Worm (Caenorhabditis elegans) whole organism, late embryonic: ENCODE results near the gene smg-3.

Source experiments
- C08G9.2 ChIP-seq: sonication (generic microtip); optimal IDR thresholded peaks from 2 replicates; lab custom pipeline; 2016; ENCODE audit warnings: mild to moderate bottlenecking, missing genetic modification characterization, moderate library complexity, missing compliant biosample characterization
- F13H6.1 ChIP-seq: sonication (generic microtip); optimal IDR thresholded peaks from 2 replicates; lab custom pipeline; 2016; ENCODE audit warnings: missing genetic modification characterization, missing compliant biosample characterization
- K09A11.1 ChIP-seq: sonication (generic microtip); optimal IDR thresholded peaks from 2 replicates; lab custom pipeline; 2017; ENCODE audit warnings: antibody characterized with exemption, mild to moderate bottlenecking, missing genetic modification characterization, missing compliant biosample characterization; ENCODE audit not compliant: insufficient read depth
- ceh-14 ChIP-seq: sonication (generic microtip); optimal IDR thresholded peaks from 2 replicates; lab custom pipeline; 2016; ENCODE audit warnings: missing genotype, missing genetic modification characterization, missing compliant biosample characterization
- ceh-19 ChIP-seq: fragments of 200-800 bp; sonication (Bioruptor generic); optimal IDR thresholded peaks from 2 replicates; lab custom pipeline; 2018; ENCODE audit warnings: mild to moderate bottlenecking, missing genetic modification characterization, missing compliant biosample characterization
- ceh-2 ChIP-seq: sonication (generic microtip); optimal IDR thresholded peaks from 2 replicates; lab custom pipeline; 2016; ENCODE audit warnings: missing genotype, missing genetic modification characterization, missing compliant biosample characterization
- ceh-24 ChIP-seq: sonication (generic microtip); optimal IDR thresholded peaks from 2 replicates; lab custom pipeline; 2016; ENCODE audit warnings: mild to moderate bottlenecking, missing genetic modification characterization, missing compliant biosample characterization
- ceh-30 ChIP-seq: fragments of 150-350 bp; optimal IDR thresholded peaks from 2 replicates; lab custom pipeline; 2014; ENCODE audit warnings: missing biosample characterization, missing genetic modification characterization
- ceh-34 ChIP-seq: sonication (generic microtip); optimal IDR thresholded peaks from 2 replicates; lab custom pipeline; 2016; ENCODE audit warnings: mild to moderate bottlenecking, missing genetic modification characterization, missing compliant biosample characterization
- che-1 ChIP-seq: sonication (generic microtip); optimal IDR thresholded peaks from 2 replicates; lab custom pipeline; 2016; ENCODE audit warnings: mild to moderate bottlenecking, missing genetic modification characterization, missing compliant biosample characterization
- dve-1 ChIP-seq: sonication (generic microtip); optimal IDR thresholded peaks from 2 replicates; lab custom pipeline; 2017; ENCODE audit warnings: antibody characterized with exemption, mild to moderate bottlenecking, missing genetic modification characterization, missing compliant biosample characterization
- elt-4 ChIP-seq: sonication (generic microtip); optimal IDR thresholded peaks from 2 replicates; lab custom pipeline; 2016; ENCODE audit warnings: missing genetic modification characterization, missing compliant biosample characterization
- fkh-6 ChIP-seq: sonication (generic microtip); optimal IDR thresholded peaks from 2 replicates; lab custom pipeline; 2016; ENCODE audit warnings: missing genetic modification characterization, missing compliant biosample characterization
- gmeb-2 ChIP-seq: sonication (generic microtip); optimal IDR thresholded peaks from 2 replicates; lab custom pipeline; 2016; ENCODE audit warnings: missing genetic modification characterization, inconsistent platforms, missing compliant biosample characterization
- hlh-13 ChIP-seq: fragments of 200-800 bp; sonication (Bioruptor generic); optimal IDR thresholded peaks from 2 replicates; lab custom pipeline; 2018; ENCODE audit warnings: mild to moderate bottlenecking, missing genetic modification characterization, missing compliant biosample characterization
- hlh-30 ChIP-seq: sonication (generic microtip); optimal IDR thresholded peaks from 2 replicates; lab custom pipeline; 2017; ENCODE audit warnings: antibody characterized with exemption, missing genetic modification characterization, missing compliant biosample characterization; ENCODE audit not compliant: insufficient read depth
- mec-3 ChIP-seq: sonication (generic microtip); optimal IDR thresholded peaks from 2 replicates; lab custom pipeline; 2016; ENCODE audit warnings: borderline replicate concordance, missing genetic modification characterization, missing compliant biosample characterization
- nfya-1 ChIP-seq: sonication (generic microtip); optimal IDR thresholded peaks from 2 replicates; lab custom pipeline; 2017; ENCODE audit warnings: missing genetic modification characterization, mild to moderate bottlenecking, missing compliant biosample characterization, antibody characterized with exemption, moderate library complexity
- npax-4 ChIP-seq: sonication (generic microtip); optimal IDR thresholded peaks from 2 replicates; lab custom pipeline; 2016; ENCODE audit warnings: missing genetic modification characterization, missing compliant biosample characterization
- odd-2 ChIP-seq: sonication (generic microtip); optimal IDR thresholded peaks from 2 replicates; lab custom pipeline; 2017; ENCODE audit warnings: antibody characterized with exemption, mild to moderate bottlenecking, missing genetic modification characterization, missing compliant biosample characterization
- pat-9 ChIP-seq: fragments of 200-800 bp; sonication (Bioruptor generic); optimal IDR thresholded peaks from 2 replicates; lab custom pipeline; 2018; ENCODE audit warnings: mild to moderate bottlenecking, missing genetic modification characterization, moderate library complexity, missing compliant biosample characterization
- pax-1 ChIP-seq: fragments of 150-350 bp; optimal IDR thresholded peaks from 2 replicates; lab custom pipeline; 2014; ENCODE audit warnings: missing biosample characterization, missing genetic modification characterization
- pqm-1 ChIP-seq: sonication (generic microtip); optimal IDR thresholded peaks from 2 replicates; lab custom pipeline; 2016; ENCODE audit warnings: missing genetic modification characterization, missing compliant biosample characterization
- ref-2 ChIP-seq: sonication (generic microtip); optimal IDR thresholded peaks from 2 replicates; lab custom pipeline; 2016; ENCODE audit warnings: missing genetic modification characterization, missing compliant biosample characterization
- sox-4 ChIP-seq: sonication (generic microtip); optimal IDR thresholded peaks from 2 replicates; lab custom pipeline; 2017; ENCODE audit warnings: mild to moderate bottlenecking, missing genetic modification characterization, inconsistent platforms, missing compliant biosample characterization
- syd-9 ChIP-seq: sonication (generic microtip); optimal IDR thresholded peaks from 2 replicates; lab custom pipeline; 2016; ENCODE audit warnings: mild to moderate bottlenecking, missing genetic modification characterization, moderate library complexity, missing compliant biosample characterization
- tbx-2 ChIP-seq: sonication (generic microtip); optimal IDR thresholded peaks from 2 replicates; lab custom pipeline; 2016; ENCODE audit warnings: missing genetic modification characterization, missing compliant biosample characterization
- unc-3 ChIP-seq, 2 experiments: fragments of 200-800 bp in 1 of 2; sonication (Bioruptor generic) in 1 of 2; sonication (generic microtip) in 1 of 2; conservative IDR thresholded peaks in 1 of 2; optimal IDR thresholded peaks in 1 of 2; 2 replicates each; pipeline versions ENCODE4 v1.3.6 to Lab custom; 2016 to 2022; ENCODE audit warnings: missing compliant biosample characterization in 2 of 2, missing genetic modification characterization in 2 of 2, missing genetic modification reagents in 1 of 2
- unc-42 ChIP-seq: sonication (generic microtip); optimal IDR thresholded peaks from 2 replicates; lab custom pipeline; 2016; ENCODE audit warnings: missing genotype, missing genetic modification characterization, missing compliant biosample characterization
- unc-55 ChIP-seq: sonication (generic microtip); optimal IDR thresholded peaks from 2 replicates; lab custom pipeline; 2017; ENCODE audit warnings: missing biosample characterization, missing genetic modification reagents, missing genetic modification characterization
- unc-86 ChIP-seq: sonication (generic microtip); optimal IDR thresholded peaks from 2 replicates; lab custom pipeline; 2016; ENCODE audit warnings: missing genetic modification characterization, missing compliant biosample characterization
- zip-5 ChIP-seq: sonication (generic microtip); optimal IDR thresholded peaks from 2 replicates; lab custom pipeline; 2016; ENCODE audit warnings: missing genetic modification characterization, missing compliant biosample characterization
- ztf-16 ChIP-seq: sonication (generic microtip); optimal IDR thresholded peaks from 2 replicates; lab custom pipeline; 2017; ENCODE audit warnings: missing genetic modification characterization, missing compliant biosample characterization

smg-3 gene

ce11 chrIV:6385010-6385409 lies 12.1 kb upstream of the smg-3 start:
- TF ChIP-seq ceh-19 (GFP tag; lab: Kevin White, UChicago) (peak; percentile 47), fkh-6 (no peak), npax-4 (no peak), elt-4 (tag; lab: Kevin White, UChicago) (no peak), ceh-2 (tag; lab: Kevin White, UChicago) (no peak), ceh-24 (no peak), che-1 (tag; lab: Kevin White, UChicago) (no peak), unc-3 (GFP tag; conservative IDR thresholded peaks at IDR 0.05; lab: Robert Waterston, UW) (no peak), unc-3 (tag; optimal IDR thresholded peaks at IDR 0.05; lab: Kevin White, UChicago) (no peak), unc-42 (tag; lab: Kevin White, UChicago) (peak; percentile 77), ceh-14 (no peak), hlh-30 (tag; lab: Kevin White, UChicago) (no peak), ceh-34 (tag; lab: Kevin White, UChicago) (peak; percentile 11), hlh-13 (GFP tag; lab: Kevin White, UChicago) (no peak), K09A11.1 (tag; lab: Kevin White, UChicago) (no peak), F13H6.1 (tag; lab: Kevin White, UChicago) (no peak), dve-1 (no peak)

ce11 chrIV:6383970-6384369 lies 11.1 kb upstream of the smg-3 start, which contains the start of gene shl-1:
Gene shl-1 (minus strand): TSS chrIV:6384070.
- TF ChIP-seq pax-1 (tag; lab: Kevin White, UChicago) (no peak), tbx-2 (tag; lab: Kevin White, UChicago) (no peak), unc-3 (GFP tag; conservative IDR thresholded peaks at IDR 0.05; lab: Robert Waterston, UW) (no peak), unc-3 (tag; optimal IDR thresholded peaks at IDR 0.05; lab: Kevin White, UChicago) (no peak), ztf-16 (tag; lab: Kevin White, UChicago) (no peak), mec-3 (tag; lab: Kevin White, UChicago) (no peak)

ce11 chrIV:6378398-6378797 lies 5.5 kb upstream of the smg-3 start:
- TF ChIP-seq odd-2 (tag; lab: Kevin White, UChicago) (no peak), sox-4 (no peak)

ce11 chrIV:6377335-6378069 lies 4.6 kb upstream of the smg-3 start:
- no peak for TF ChIP-seq pqm-1 (tag; lab: Kevin White, UChicago)
- no peak for TF ChIP-seq pat-9 (tag; lab: Kevin White, UChicago)
- no peak for TF ChIP-seq unc-55 (GFP tag; lab: Kevin White, UChicago)
- TF ChIP-seq ceh-24: no peak
- no peak for TF ChIP-seq ztf-16 (tag; lab: Kevin White, UChicago)
- no peak for TF ChIP-seq zip-5
- TF ChIP-seq unc-86: no peak
- TF ChIP-seq C08G9.2 (tag; lab: Kevin White, UChicago): no peak
- no peak for TF ChIP-seq ref-2 (tag; lab: Kevin White, UChicago)
- TF ChIP-seq syd-9 (tag; lab: Kevin White, UChicago): no peak
- TF ChIP-seq mec-3 (tag; lab: Kevin White, UChicago): no peak
- TF ChIP-seq ceh-30: no peak
- no peak for TF ChIP-seq dve-1
- TF ChIP-seq gmeb-2 (tag; lab: Kevin White, UChicago): no peak
- no peak for TF ChIP-seq nfya-1 (tag; lab: Kevin White, UChicago)
